Fruit fly (Drosophila melanogaster) whole organism, embryonic: ENCODE data around the gene wfs1.

Experiments
- Aef1 ChIP-seq: fragments of 200-800 bp; sonication (Bioruptor generic); IDR thresholded peaks from 3 replicates; pipeline ENCODE4 v1.3.6; 2022; ENCODE audit warnings: missing biosample characterization, missing genetic modification characterization
- BEAF-32 ChIP-seq: fragments of 200-800 bp; sonication (Bioruptor generic); optimal IDR thresholded peaks from 3 replicates; lab custom pipeline; 2017; ENCODE audit warnings: missing biosample characterization, missing genetic modification characterization, mild to moderate bottlenecking, moderate library complexity, missing genetic modification reagents
- BtbVII ChIP-seq: fragments of 200-800 bp; sonication (Bioruptor generic); optimal IDR thresholded peaks from 3 replicates; lab custom pipeline; 2017; ENCODE audit warnings: missing biosample characterization, mild to moderate bottlenecking, missing genetic modification characterization
- CG11723 ChIP-seq: fragments of 200-800 bp; sonication (Bioruptor generic); optimal IDR thresholded peaks from 2 replicates; lab custom pipeline; 2017; ENCODE audit warnings: missing biosample characterization, mild to moderate bottlenecking, missing genetic modification characterization
- CG12236 ChIP-seq: fragments of 200-800 bp; sonication (Bioruptor generic); optimal IDR thresholded peaks from 2 replicates; lab custom pipeline; 2016; ENCODE audit warnings: missing biosample characterization, missing genetic modification characterization
- CG13624 ChIP-seq: fragments of 200-800 bp; sonication (Bioruptor generic); optimal IDR thresholded peaks from 2 replicates; lab custom pipeline; 2016; ENCODE audit warnings: missing biosample characterization, missing genetic modification characterization
- CG30020 ChIP-seq: fragments of 200-800 bp; optimal IDR thresholded peaks from 2 replicates; lab custom pipeline; 2019; ENCODE audit warnings: missing biosample characterization, mild to moderate bottlenecking, missing genetic modification characterization, moderate library complexity
- CG31388 ChIP-seq: fragments of 200-800 bp; sonication (Bioruptor generic); optimal IDR thresholded peaks from 2 replicates; lab custom pipeline; 2016; ENCODE audit warnings: missing biosample characterization, missing genetic modification characterization
- CG3163 ChIP-seq: fragments of 200-800 bp; sonication (Bioruptor generic); optimal IDR thresholded peaks from 3 replicates; lab custom pipeline; 2016; ENCODE audit warnings: missing biosample characterization, missing genetic modification characterization
- CG3281 ChIP-seq: fragments of 200-800 bp; sonication (Bioruptor generic); optimal IDR thresholded peaks from 3 replicates; lab custom pipeline; 2017; ENCODE audit warnings: missing biosample characterization, mild to moderate bottlenecking, missing genetic modification characterization
- CG5245 ChIP-seq: fragments of 200-800 bp; sonication (Bioruptor generic); optimal IDR thresholded peaks from 3 replicates; lab custom pipeline; 2016; ENCODE audit warnings: missing biosample characterization, missing genetic modification characterization
- CG7372 ChIP-seq: fragments of 200-800 bp; sonication (Bioruptor generic); IDR thresholded peaks from 2 replicates; pipeline ENCODE4 v1.3.6; 2022; ENCODE audit warnings: missing biosample characterization, missing genetic modification characterization
- CG9797 ChIP-seq: fragments of 200-800 bp; sonication (Bioruptor generic); optimal IDR thresholded peaks from 3 replicates; lab custom pipeline; 2018; ENCODE audit warnings: missing biosample characterization, mild to moderate bottlenecking, missing genetic modification characterization
- Dip2 ChIP-seq: fragments of 200-800 bp; sonication (Bioruptor generic); IDR thresholded peaks from 2 replicates; pipeline ENCODE4 v1.3.6; 2022; ENCODE audit warnings: missing biosample characterization, missing genetic modification characterization
- Dp ChIP-seq: fragments of 200-800 bp; sonication (Bioruptor generic); optimal IDR thresholded peaks from 2 replicates; lab custom pipeline; 2018; ENCODE audit warnings: missing biosample characterization, mild to moderate bottlenecking, missing genetic modification characterization, moderate library complexity
- Elba2 ChIP-seq: fragments of 200-800 bp; sonication (Bioruptor generic); optimal IDR thresholded peaks from 3 replicates; lab custom pipeline; 2016; ENCODE audit warnings: missing biosample characterization, missing genetic modification characterization
- Ets97D ChIP-seq: fragments of 200-800 bp; sonication (Bioruptor generic); optimal IDR thresholded peaks from 3 replicates; lab custom pipeline; 2016; ENCODE audit warnings: missing biosample characterization, missing genetic modification characterization
- Fer2 ChIP-seq: fragments of 200-800 bp; sonication (Bioruptor generic); optimal IDR thresholded peaks from 2 replicates; lab custom pipeline; 2018; ENCODE audit warnings: missing biosample characterization, mild to moderate bottlenecking, missing genetic modification characterization, moderate library complexity
- Gsc ChIP-seq: fragments of 200-800 bp; sonication (Bioruptor generic); IDR thresholded peaks from 2 replicates; pipeline ENCODE4 v1.3.6; 2022; ENCODE audit warnings: missing biosample characterization, missing genetic modification characterization
- Hand ChIP-seq: fragments of 200-800 bp; sonication (Bioruptor generic); optimal IDR thresholded peaks from 2 replicates; lab custom pipeline; 2017; ENCODE audit warnings: mild to moderate bottlenecking, missing biosample characterization, missing genetic modification reagents, missing genetic modification characterization
- Hmr ChIP-seq: fragments of 200-800 bp; sonication (Bioruptor generic); optimal IDR thresholded peaks from 3 replicates; lab custom pipeline; 2017; ENCODE audit warnings: mild to moderate bottlenecking, missing biosample characterization, missing genetic modification reagents, missing genetic modification characterization
- Hr78 ChIP-seq, 2 experiments: fragments of 200-800 bp in 1 of 2; fragments of >200 bp in 1 of 2; sonication (Bioruptor generic) in 1 of 2; optimal IDR thresholded peaks; 2 replicates each; lab custom pipeline; 2017 to 2019; ENCODE audit warnings: missing biosample characterization in 2 of 2, missing genetic modification characterization in 2 of 2, mild to moderate bottlenecking in 1 of 2, moderate library complexity in 1 of 2
- Hsf ChIP-seq: fragments of 200-800 bp; sonication (Bioruptor generic); optimal IDR thresholded peaks from 3 replicates; lab custom pipeline; 2016; ENCODE audit warnings: missing biosample characterization, missing genetic modification characterization
- Sin3A ChIP-seq: fragments of >200 bp; optimal IDR thresholded peaks from 2 replicates; lab custom pipeline; 2018
- Vsx1 ChIP-seq: fragments of 200-800 bp; sonication (Bioruptor generic); optimal IDR thresholded peaks from 2 replicates; lab custom pipeline; 2017; ENCODE audit warnings: missing biosample characterization, mild to moderate bottlenecking, missing genetic modification characterization, missing genetic modification reagents
- bsh ChIP-seq, 2 experiments: fragments of 200-800 bp; sonication (Bioruptor generic); optimal IDR thresholded peaks; 2 replicates each; lab custom pipeline; 2017 to 2018; ENCODE audit warnings: mild to moderate bottlenecking in 2 of 2, missing biosample characterization in 2 of 2, missing genetic modification characterization in 2 of 2, moderate library complexity in 1 of 2
- cato ChIP-seq: fragments of 200-800 bp; sonication (Bioruptor generic); optimal IDR thresholded peaks from 2 replicates; lab custom pipeline; 2016; ENCODE audit warnings: missing biosample characterization, missing genetic modification characterization, borderline replicate concordance
- cg ChIP-seq: fragments of 200-800 bp; sonication (Bioruptor generic); optimal IDR thresholded peaks from 3 replicates; lab custom pipeline; 2019; ENCODE audit warnings: missing biosample characterization, mild to moderate bottlenecking, missing genetic modification characterization, moderate library complexity
- dmrt11E ChIP-seq: fragments of 200-800 bp; sonication (Bioruptor generic); optimal IDR thresholded peaks from 3 replicates; lab custom pipeline; 2018; ENCODE audit warnings: missing biosample characterization, mild to moderate bottlenecking, missing genetic modification characterization, moderate library complexity
- dpn ChIP-seq, 2 experiments: fragments of 200-800 bp; sonication (Bioruptor generic); optimal IDR thresholded peaks; 3 replicates each; lab custom pipeline; 2016; ENCODE audit warnings: missing biosample characterization in 2 of 2, missing genetic modification characterization in 2 of 2
- emc ChIP-seq: fragments of 200-800 bp; sonication (Bioruptor generic); optimal IDR thresholded peaks from 2 replicates; lab custom pipeline; 2016; ENCODE audit warnings: missing biosample characterization, missing genetic modification characterization
- exex ChIP-seq: fragments of 200-800 bp; sonication (Bioruptor generic); optimal IDR thresholded peaks from 4 replicates; lab custom pipeline; 2018; ENCODE audit warnings: missing biosample characterization, mild to moderate bottlenecking, missing genetic modification characterization, moderate library complexity
- fd3F ChIP-seq: fragments of 200-800 bp; sonication (Bioruptor generic); optimal IDR thresholded peaks from 2 replicates; lab custom pipeline; 2018; ENCODE audit warnings: missing biosample characterization, mild to moderate bottlenecking, missing genetic modification characterization, moderate library complexity
- fd64A ChIP-seq: fragments of 200-800 bp; sonication (Bioruptor generic); optimal IDR thresholded peaks from 3 replicates; lab custom pipeline; 2018; ENCODE audit warnings: missing biosample characterization, mild to moderate bottlenecking, missing genetic modification characterization
- fru ChIP-seq: fragments of >200 bp; optimal IDR thresholded peaks from 2 replicates; lab custom pipeline; 2017
- grau ChIP-seq: fragments of 200-800 bp; optimal IDR thresholded peaks from 3 replicates; lab custom pipeline; 2019; ENCODE audit warnings: missing biosample characterization, mild to moderate bottlenecking, missing genetic modification characterization, moderate library complexity
- grn ChIP-seq: fragments of 200-800 bp; sonication (Bioruptor generic); optimal IDR thresholded peaks from 3 replicates; lab custom pipeline; 2017; ENCODE audit warnings: missing biosample characterization, missing genetic modification characterization
- hth ChIP-seq: fragments of >200 bp; optimal IDR thresholded peaks from 2 replicates; lab custom pipeline; 2017; ENCODE audit warnings: inconsistent platforms
- ind ChIP-seq: fragments of 200-800 bp; sonication (Bioruptor generic); optimal IDR thresholded peaks from 3 replicates; lab custom pipeline; 2016; ENCODE audit warnings: missing biosample characterization, missing genetic modification characterization
- kay ChIP-seq: fragments of 200-800 bp; sonication (Bioruptor generic); optimal IDR thresholded peaks from 2 replicates; lab custom pipeline; 2016; ENCODE audit warnings: missing biosample characterization, missing genetic modification characterization
- klu ChIP-seq: fragments of 200-800 bp; sonication (Bioruptor generic); IDR thresholded peaks from 2 replicates; pipeline ENCODE4 v1.3.6; 2022; ENCODE audit warnings: missing biosample characterization, missing genetic modification characterization
- luna ChIP-seq: fragments of 200-800 bp; sonication (Bioruptor generic); optimal IDR thresholded peaks from 2 replicates; lab custom pipeline; 2016; ENCODE audit warnings: missing biosample characterization, missing genetic modification characterization
- odd ChIP-seq: fragments of 200-800 bp; sonication (Bioruptor generic); optimal IDR thresholded peaks from 2 replicates; lab custom pipeline; 2017; ENCODE audit warnings: missing biosample characterization, mild to moderate bottlenecking, missing genetic modification characterization
- salm ChIP-seq: fragments of 200-800 bp; sonication (Bioruptor generic); optimal IDR thresholded peaks from 2 replicates; lab custom pipeline; 2018; ENCODE audit warnings: missing biosample characterization, mild to moderate bottlenecking, missing genetic modification characterization
- sens-2 ChIP-seq: fragments of 200-800 bp; sonication (Bioruptor generic); IDR thresholded peaks from 2 replicates; pipeline ENCODE4 v1.3.6; 2022; ENCODE audit warnings: missing biosample characterization, missing genetic modification characterization
- sna ChIP-seq: fragments of 200-800 bp; sonication (Bioruptor generic); IDR thresholded peaks from 2 replicates; pipeline ENCODE4 v1.3.6; 2022; ENCODE audit warnings: missing biosample characterization, missing genetic modification characterization; ENCODE audit not compliant: partially characterized antibody
- tgo ChIP-seq: fragments of 200-800 bp; sonication (Bioruptor generic); IDR thresholded peaks from 3 replicates; pipeline ENCODE4 v1.3.6; 2022; ENCODE audit warnings: missing biosample characterization, missing genetic modification characterization
- trh ChIP-seq: fragments of 200-800 bp; sonication (Bioruptor generic); optimal IDR thresholded peaks from 2 replicates; lab custom pipeline; 2016; ENCODE audit warnings: missing biosample characterization, missing genetic modification characterization
- tup ChIP-seq: fragments of 200-800 bp; sonication (Bioruptor generic); optimal IDR thresholded peaks from 2 replicates; lab custom pipeline; 2016; ENCODE audit warnings: missing biosample characterization, mild to moderate bottlenecking, missing genetic modification characterization, moderate library complexity
- vvl ChIP-seq: fragments of 200-800 bp; sonication (Bioruptor generic); IDR thresholded peaks from 2 replicates; pipeline ENCODE4 v1.3.6; 2022; ENCODE audit warnings: missing biosample characterization, missing genetic modification characterization

The wfs1 gene

dm6 chr3R:22684044-22684947 is 5.9 kb downstream of the wfs1 start (continued):
- TF ChIP-seq sna (GFP tag; lab: Robert Waterston, UW) (no peak), Ets97D (GFP tag; lab: Kevin White, UChicago) (no peak), hth (lab: Kevin White, UChicago) (no peak), Elba2 (GFP tag; lab: Kevin White, UChicago) (no peak), Dip2 (GFP tag; lab: Robert Waterston, UW) (no peak), Hmr (GFP tag; lab: Kevin White, UChicago) (peak; percentile 55), Dp (GFP tag; lab: Kevin White, UChicago) (no peak), tgo (GFP tag; lab: Robert Waterston, UW) (no peak), emc (GFP tag; lab: Kevin White, UChicago) (no peak), fd3F (GFP tag; lab: Kevin White, UChicago) (no peak), bsh (GFP tag; optimal IDR thresholded peaks at IDR 0.05; lab: Kevin White, UChicago) (no peak), CG13624 (GFP tag; lab: Kevin White, UChicago) (no peak), cato (GFP tag; lab: Kevin White, UChicago) (no peak), Gsc (GFP tag; lab: Robert Waterston, UW) (no peak), Hand (GFP tag; lab: Kevin White, UChicago) (no peak), fd64A (GFP tag; lab: Kevin White, UChicago) (peak; percentile 45), luna (GFP tag; lab: Kevin White, UChicago) (no peak), CG3163 (GFP tag; lab: Kevin White, UChicago) (no peak), dmrt11E (tag; lab: Kevin White, UChicago) (no peak), vvl (no peak), grn (peak; percentile 40), CG7372 (0 out of 2 replicates have a peak, but pooled peaks have one; percentile 31), exex (tag; lab: Kevin White, UChicago) (peak; percentile 90), dpn (GFP tag; optimal IDR thresholded peaks at IDR 0.05; lab: Kevin White, UChicago) (no peak), Aef1 (GFP tag; lab: Robert Waterston, UW) (no peak), CG9797 (GFP tag; lab: Kevin White, UChicago) (no peak), CG30020 (no peak), ind (no peak), sens-2 (GFP tag; lab: Robert Waterston, UW) (no peak), Fer2 (tag; lab: Kevin White, UChicago) (no peak), Sin3A (lab: Kevin White, UChicago) (no peak), BtbVII (GFP tag; lab: Kevin White, UChicago) (no peak), CG12236 (GFP tag; lab: Kevin White, UChicago) (no peak), tup (GFP tag; lab: Kevin White, UChicago) (no peak), BEAF-32 (GFP tag; lab: Kevin White, UChicago) (no peak), odd (GFP tag; lab: Kevin White, UChicago) (no peak), kay (GFP tag; lab: Kevin White, UChicago) (peak; percentile 42), fru (lab: Kevin White, UChicago) (no peak), klu (GFP tag; lab: Robert Waterston, UW) (no peak), Vsx1 (no peak), Hsf (GFP tag; lab: Kevin White, UChicago) (no peak), salm (no peak), CG31388 (no peak), cg (GFP tag; lab: Kevin White, UChicago) (peak; percentile 45), CG5245 (no peak), trh (GFP tag; lab: Kevin White, UChicago) (no peak), CG3281 (GFP tag; lab: Kevin White, UChicago) (no peak), grau (tag; lab: Kevin White, UChicago) (no peak), Hr78 (GFP tag; optimal IDR thresholded peaks at IDR 0.05; lab: Kevin White, UChicago) (peak in 1 of 2 experiments; percentile 83), CG11723 (GFP tag; lab: Kevin White, UChicago) (no peak)
